Fruit fly (Drosophila melanogaster) whole organism, embryonic: ENCODE data around the gene CG7289.

Source experiments
- B-H1 ChIP-seq: fragments of 200-800 bp; sonication (Bioruptor generic); IDR thresholded peaks from 3 replicates; pipeline ENCODE4 v1.3.6; 2022; ENCODE audit warnings: missing biosample characterization, missing genetic modification characterization
- CG1832 ChIP-seq: fragments of 200-800 bp; sonication (Bioruptor generic); optimal IDR thresholded peaks from 2 replicates; lab custom pipeline; 2017; ENCODE audit warnings: missing biosample characterization, mild to moderate bottlenecking, missing genetic modification characterization, inconsistent platforms
- CG18619 ChIP-seq: fragments of 200-800 bp; sonication (Bioruptor generic); optimal IDR thresholded peaks from 3 replicates; lab custom pipeline; 2017; ENCODE audit warnings: missing biosample characterization, mild to moderate bottlenecking, missing genetic modification characterization
- CG18764 ChIP-seq: fragments of 200-800 bp; sonication (Bioruptor generic); optimal IDR thresholded peaks from 3 replicates; lab custom pipeline; 2016; ENCODE audit warnings: missing biosample characterization, missing genetic modification characterization
- CG31224 ChIP-seq: fragments of 200-800 bp; sonication (Bioruptor generic); IDR thresholded peaks from 2 replicates; pipeline ENCODE4 v1.3.6; 2022; ENCODE audit warnings: missing biosample characterization, missing genetic modification characterization
- CG32767 ChIP-seq: fragments of 200-800 bp; sonication (Bioruptor generic); IDR thresholded peaks from 2 replicates; pipeline ENCODE4 v1.3.6; 2022; ENCODE audit warnings: missing biosample characterization, missing genetic modification characterization
- CG3838 ChIP-seq: fragments of 200-800 bp; sonication (Bioruptor generic); optimal IDR thresholded peaks from 3 replicates; lab custom pipeline; 2016; ENCODE audit warnings: missing biosample characterization, missing genetic modification characterization
- CG4854 ChIP-seq: fragments of 200-800 bp; sonication (Bioruptor generic); optimal IDR thresholded peaks from 2 replicates; lab custom pipeline; 2016; ENCODE audit warnings: missing biosample characterization, missing genetic modification characterization, inconsistent platforms
- CG6765 ChIP-seq: fragments of 200-800 bp; sonication (Bioruptor generic); optimal IDR thresholded peaks from 3 replicates; lab custom pipeline; 2017; ENCODE audit warnings: missing biosample characterization, mild to moderate bottlenecking, missing genetic modification characterization
- CG7372 ChIP-seq: fragments of 200-800 bp; sonication (Bioruptor generic); IDR thresholded peaks from 2 replicates; pipeline ENCODE4 v1.3.6; 2022; ENCODE audit warnings: missing biosample characterization, missing genetic modification characterization
- CG9215 ChIP-seq: fragments of 200-800 bp; sonication (Bioruptor generic); IDR thresholded peaks from 2 replicates; pipeline ENCODE4 v1.3.6; 2022; ENCODE audit warnings: missing biosample characterization, missing genetic modification characterization
- Camta ChIP-seq: fragments of 200-800 bp; sonication (Bioruptor generic); optimal IDR thresholded peaks from 2 replicates; lab custom pipeline; 2016; ENCODE audit warnings: missing biosample characterization, missing genetic modification characterization
- Chrac-16 ChIP-seq: fragments of 200-800 bp; sonication (Bioruptor generic); optimal IDR thresholded peaks from 3 replicates; lab custom pipeline; 2016; ENCODE audit warnings: missing biosample characterization, missing genetic modification characterization
- Ets65A ChIP-seq: fragments of 200-800 bp; sonication (Bioruptor generic); peaks from one replicate; lab custom pipeline; 2016; ENCODE audit warnings: missing biosample characterization, missing genetic modification characterization
- Gug ChIP-seq: fragments of 200-800 bp; sonication (Bioruptor generic); IDR thresholded peaks from 4 replicates; pipeline ENCODE4 v1.3.6; 2022; ENCODE audit warnings: missing biosample characterization, missing genetic modification characterization
- HmgZ ChIP-seq: fragments of 200-800 bp; sonication (Bioruptor generic); optimal IDR thresholded peaks from 2 replicates; lab custom pipeline; 2018; ENCODE audit warnings: missing biosample characterization, mild to moderate bottlenecking, missing genetic modification characterization
- Jarid2 ChIP-seq: fragments of 200-800 bp; sonication (Bioruptor generic); optimal IDR thresholded peaks from 3 replicates; lab custom pipeline; 2017; ENCODE audit warnings: mild to moderate bottlenecking, missing biosample characterization, missing genetic modification reagents, missing genetic modification characterization
- MBD-R2 ChIP-seq: fragments of 200-800 bp; sonication (Bioruptor generic); IDR thresholded peaks from 2 replicates; pipeline ENCODE4 v1.3.6; 2022; ENCODE audit warnings: missing biosample characterization, missing genetic modification characterization
- Sox102F ChIP-seq: fragments of 200-800 bp; sonication (Bioruptor generic); optimal IDR thresholded peaks from 2 replicates; lab custom pipeline; 2018; ENCODE audit warnings: missing biosample characterization, mild to moderate bottlenecking, missing genetic modification characterization, moderate library complexity
- Sry-δ ChIP-seq: fragments of 200-800 bp; sonication (Bioruptor generic); optimal IDR thresholded peaks from 2 replicates; lab custom pipeline; 2016; ENCODE audit warnings: missing biosample characterization, missing genetic modification characterization
- Taf1 ChIP-seq: fragments of 200-800 bp; sonication (Bioruptor generic); IDR thresholded peaks from 2 replicates; pipeline ENCODE4 v1.3.6; 2022; ENCODE audit warnings: missing biosample characterization, missing genetic modification characterization
- Trl ChIP-seq, 3 experiments: fragments of >200 bp in 2 of 3; fragments of 200-800 bp in 1 of 3; sonication (Bioruptor generic) in 1 of 3; optimal IDR thresholded peaks; 2 replicates in 1 of 3; 3 replicates in 2 of 3; lab custom pipeline; 2016 to 2017; ENCODE audit warnings: missing biosample characterization in 1 of 3, missing genetic modification characterization in 1 of 3
- ash1 ChIP-seq: fragments of 200-800 bp; sonication (Bioruptor generic); optimal IDR thresholded peaks from 2 replicates; lab custom pipeline; 2018; ENCODE audit warnings: missing biosample characterization, mild to moderate bottlenecking, missing genetic modification characterization
- cad ChIP-seq: fragments of >200 bp; optimal IDR thresholded peaks from 2 replicates; lab custom pipeline; 2017; ENCODE audit warnings: missing biosample characterization, missing genetic modification characterization
- ci ChIP-seq: fragments of 200-800 bp; sonication (Bioruptor generic); IDR thresholded peaks from 3 replicates; pipeline ENCODE4 v1.3.6; 2022; ENCODE audit warnings: missing biosample characterization, missing genetic modification characterization
- corto ChIP-seq: fragments of 200-800 bp; sonication (Bioruptor generic); optimal IDR thresholded peaks from 2 replicates; lab custom pipeline; 2016; ENCODE audit warnings: missing biosample characterization, mild to moderate bottlenecking, missing genetic modification characterization, moderate library complexity
- da ChIP-seq: fragments of 200-800 bp; sonication (Bioruptor generic); optimal IDR thresholded peaks from 2 replicates; lab custom pipeline; 2016; ENCODE audit warnings: missing biosample characterization, missing genetic modification characterization
- dysf ChIP-seq: fragments of 200-800 bp; sonication (Bioruptor generic); IDR thresholded peaks from 3 replicates; pipeline ENCODE4 v1.3.6; 2022; ENCODE audit warnings: missing biosample characterization, missing genetic modification characterization
- eve ChIP-seq, 2 experiments: fragments of >200 bp; optimal IDR thresholded peaks; 2 replicates each; lab custom pipeline; 2017; ENCODE audit warnings: missing biosample characterization in 2 of 2, missing genetic modification characterization in 2 of 2
- lbe ChIP-seq: fragments of 200-800 bp; sonication (Bioruptor generic); optimal IDR thresholded peaks from 2 replicates; lab custom pipeline; 2016; ENCODE audit warnings: missing biosample characterization, mild to moderate bottlenecking, missing genetic modification characterization
- nom ChIP-seq: fragments of 200-800 bp; sonication (Bioruptor generic); optimal IDR thresholded peaks from 2 replicates; lab custom pipeline; 2017; ENCODE audit warnings: missing biosample characterization, missing genetic modification characterization, mild to moderate bottlenecking, moderate library complexity, missing genetic modification reagents
- prd ChIP-seq, 3 experiments: fragments of >200 bp in 2 of 3; fragments of 200-800 bp in 1 of 3; sonication (Bioruptor generic) in 1 of 3; optimal IDR thresholded peaks in 2 of 3; IDR thresholded peaks in 1 of 3; 2 replicates in 2 of 3; 3 replicates in 1 of 3; pipeline versions ENCODE4 v1.3.6 to Lab custom; 2017 to 2022; ENCODE audit warnings: missing biosample characterization in 1 of 3, missing genetic modification characterization in 1 of 3
- rib ChIP-seq: fragments of 200-800 bp; sonication (Bioruptor generic); IDR thresholded peaks from 2 replicates; pipeline ENCODE4 v1.3.6; 2022; ENCODE audit warnings: missing biosample characterization, missing genetic modification characterization
- sens ChIP-seq: fragments of 200-800 bp; sonication (Bioruptor generic); peaks from one replicate; lab custom pipeline; 2016; ENCODE audit warnings: missing biosample characterization, missing genetic modification characterization
- slbo ChIP-seq: fragments of 200-800 bp; sonication (Bioruptor generic); IDR thresholded peaks from 2 replicates; pipeline ENCODE4 v1.3.6; 2022; ENCODE audit warnings: missing biosample characterization, missing genetic modification characterization
- so ChIP-seq: fragments of 200-800 bp; sonication (Bioruptor generic); IDR thresholded peaks from 3 replicates; pipeline ENCODE4 v1.3.6; 2022; ENCODE audit warnings: missing biosample characterization, missing genetic modification characterization
- tup ChIP-seq: fragments of 200-800 bp; sonication (Bioruptor generic); optimal IDR thresholded peaks from 2 replicates; lab custom pipeline; 2016; ENCODE audit warnings: missing biosample characterization, mild to moderate bottlenecking, missing genetic modification characterization, moderate library complexity
- wek ChIP-seq: fragments of 200-800 bp; sonication (Bioruptor generic); optimal IDR thresholded peaks from 3 replicates; lab custom pipeline; 2018; ENCODE audit warnings: missing biosample characterization, mild to moderate bottlenecking, missing genetic modification characterization, moderate library complexity

Gene CG7289

DNA sequence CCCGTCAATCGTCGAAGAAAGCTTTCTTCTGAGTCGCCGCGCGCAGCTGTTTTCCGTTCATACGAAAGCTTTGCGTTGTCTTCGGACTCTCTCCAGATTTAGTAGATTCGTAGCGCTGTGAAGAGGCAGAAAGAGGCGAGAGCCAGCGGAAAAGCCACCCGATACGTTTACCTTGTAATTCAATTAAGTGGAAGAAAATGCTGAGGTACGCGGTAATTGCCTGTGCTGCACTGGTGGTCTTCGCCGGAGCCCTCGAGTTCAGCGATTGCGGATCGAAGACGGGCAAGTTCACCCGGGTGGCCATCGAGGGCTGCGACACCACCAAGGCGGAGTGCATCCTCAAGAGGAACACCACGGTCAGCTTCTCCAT lies 6.2 kb downstream of the CG7289 start, which contains the start of gene Npc2a:
Gene Npc2a (plus strand): TSS at position 99 of the 370 bp plus-strand sequence.
- TF ChIP-seq rib (GFP tag; lab: Robert Waterston, UW) (no peak), MBD-R2 (GFP tag; lab: Robert Waterston, UW) (peak; percentile 7; the same call in 1 of the 2 replicates), HmgZ (tag; lab: Kevin White, UChicago) (no peak), so (0 out of 3 replicates have a peak, but pooled peaks have one; percentile 31), Ets65A (peak; percentile 32), Camta (GFP tag; lab: Kevin White, UChicago) (peak; percentile 5), ash1 (GFP tag; lab: Kevin White, UChicago) (no peak), Jarid2 (peak; percentile 54), slbo (no peak), ci (GFP tag; lab: Robert Waterston, UW) (0 out of 3 replicates have a peak, but pooled peaks have one; percentile 28), sens (GFP tag; lab: Kevin White, UChicago) (peak; percentile 23), CG9215 (no peak), dysf (GFP tag; lab: Robert Waterston, UW) (no peak), Trl (optimal IDR thresholded peaks at IDR 0.05; lab: Kevin White, UChicago) (peak in 1 of 2 experiments; percentile 0), Trl (GFP tag; optimal IDR thresholded peaks at IDR 0.05; lab: Kevin White, UChicago) (no peak), Sry-δ (GFP tag; lab: Kevin White, UChicago) (no peak), B-H1 (GFP tag; lab: Robert Waterston, UW) (no peak), Gug (GFP tag; lab: Robert Waterston, UW) (0 out of 4 replicates have a peak, but pooled peaks have one; percentile 2), nom (GFP tag; lab: Kevin White, UChicago) (peak; percentile 21)

DNA sequence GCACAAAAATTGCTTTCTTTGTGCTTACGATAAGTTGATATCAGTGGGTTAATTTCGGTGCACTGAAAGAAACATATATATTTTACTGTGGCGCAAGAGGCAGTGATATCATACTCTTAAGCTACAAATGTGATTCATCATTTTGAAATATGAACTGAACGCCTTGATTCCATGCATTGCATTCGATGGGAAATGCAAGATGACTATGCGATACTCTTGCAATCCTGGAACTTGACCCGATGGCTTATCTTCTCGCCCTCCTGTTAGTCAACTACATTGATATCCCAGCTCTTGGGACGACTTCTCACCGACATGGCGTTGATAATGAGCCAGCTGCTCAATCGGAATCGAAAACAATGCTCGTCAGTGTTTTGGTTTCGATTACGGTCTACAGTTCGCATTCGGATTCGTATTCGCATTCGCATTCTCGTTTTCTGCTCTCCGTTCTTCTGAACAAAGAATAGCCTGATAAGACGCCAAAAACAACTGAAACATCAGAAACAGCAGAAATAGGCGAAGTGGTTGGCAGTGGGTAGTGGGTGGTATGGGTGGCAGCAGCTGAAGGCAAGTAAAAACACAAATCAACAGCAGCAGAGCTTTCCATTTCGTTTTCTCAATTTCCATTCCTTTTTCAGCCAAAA lies 7.4 kb downstream of the CG7289 start:
- TF ChIP-seq CG3838 (GFP tag; lab: Kevin White, UChicago) (no peak), CG31224 (GFP tag; lab: Robert Waterston, UW) (peak; percentile 53), Taf1 (GFP tag; lab: Robert Waterston, UW) (no peak), Chrac-16 (no peak), wek (GFP tag; lab: Kevin White, UChicago) (no peak), eve (GFP tag; optimal IDR thresholded peaks at IDR 0.05; lab: Kevin White, UChicago) (no peak), CG1832 (GFP tag; lab: Kevin White, UChicago) (no peak), cad (GFP tag; lab: Kevin White, UChicago) (no peak), tup (GFP tag; lab: Kevin White, UChicago) (no peak), corto (peak; percentile 68), CG18764 (GFP tag; lab: Kevin White, UChicago) (no peak), lbe (GFP tag; lab: Kevin White, UChicago) (peak; percentile 43), da (no peak), CG32767 (GFP tag; lab: Robert Waterston, UW) (no peak), CG6765 (GFP tag; lab: Kevin White, UChicago) (no peak), CG7372 (GFP tag; lab: Robert Waterston, UW) (no peak), Sox102F (GFP tag; lab: Kevin White, UChicago) (no peak), CG18619 (GFP tag; lab: Kevin White, UChicago) (no peak), nom (GFP tag; lab: Kevin White, UChicago) (peak; percentile 45), CG4854 (GFP tag; lab: Kevin White, UChicago) (no peak), prd (optimal IDR thresholded peaks at IDR 0.05; lab: Kevin White, UChicago) (no peak), prd (GFP tag; IDR thresholded peaks at IDR 0.05; lab: Robert Waterston, UW) (no peak)
